Worm (Caenorhabditis elegans): ENCODE data around the gene F58A6.9.

- no peak for TF ChIP-seq somi-1 (GFP tag; optimal IDR thresholded peaks at IDR 0.05)
- TF ChIP-seq C06A6.2 (GFP tag; conservative IDR thresholded peaks at IDR 0.05), result no peak
- TF ChIP-seq him-1 (tag; optimal IDR thresholded peaks at IDR 0.05), result no peak
- TF ChIP-seq dox-1 (GFP tag; IDR thresholded peaks at IDR 0.05), result no peak
- no peak for TF ChIP-seq bed-1 (GFP tag; IDR thresholded peaks at IDR 0.05)
- no peak for TF ChIP-seq K12H6.12 (tag; optimal IDR thresholded peaks at IDR 0.05)
- TF ChIP-seq ztf-3 (GFP tag; optimal IDR thresholded peaks at IDR 0.05), result no peak
- TF ChIP-seq fkh-3 (tag; optimal IDR thresholded peaks at IDR 0.05), result no peak
Measured at ce11 chrII:5115733-5116132, 42.9 kb downstream of the F58A6.9 start, which contains the start of gene srsy-1.
